Worm (Caenorhabditis elegans): ENCODE measurements around the gene thoc-2.

The thoc-2 gene

DNA sequence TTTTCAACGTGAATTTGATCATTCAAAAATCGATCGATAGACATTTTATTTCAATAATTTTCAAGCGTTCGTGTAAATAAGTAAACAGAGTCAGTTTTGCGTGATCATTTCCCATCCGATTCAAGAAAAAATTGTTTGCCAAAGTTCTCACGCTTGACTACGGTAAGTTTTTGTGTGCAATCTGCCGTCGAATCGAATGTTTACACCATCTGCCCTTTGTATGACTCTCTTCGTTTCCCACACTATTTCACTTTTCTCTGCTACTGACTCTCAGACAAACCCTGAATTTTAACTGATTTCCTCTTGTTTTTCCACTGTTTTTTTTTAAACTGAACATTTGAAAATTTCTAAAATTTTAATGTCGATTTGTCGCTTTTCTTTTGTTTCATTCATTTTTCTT lies 23.1 kb upstream of the thoc-2 start (continued):
- peak; percentile 87 for TF ChIP-seq mes-2 (tag; optimal IDR thresholded peaks at IDR 0.05; ENCODE audit: poor library complexity, severe bottlenecking)
- no peak for TF ChIP-seq tra-1 (GFP tag; IDR thresholded peaks at IDR 0.05)
- no peak for TF ChIP-seq F10B5.3 (tag; optimal IDR thresholded peaks at IDR 0.05)
- no peak for TF ChIP-seq ceh-28 (tag; optimal IDR thresholded peaks at IDR 0.05)
- TF ChIP-seq ceh-82 (tag; optimal IDR thresholded peaks at IDR 0.05) = no peak
- peak; percentile 63 for TF ChIP-seq rbr-2 (tag; optimal IDR thresholded peaks at IDR 0.05)
- TF ChIP-seq Y105C5A.15 (GFP tag; IDR thresholded peaks at IDR 0.05) = no peak
- no peak for TF ChIP-seq D1046.2 (GFP tag; IDR thresholded peaks at IDR 0.05)
- TF ChIP-seq dpl-1 (GFP tag; optimal IDR thresholded peaks at IDR 0.05) = peak; percentile 75
- TF ChIP-seq ceh-20 (GFP tag; IDR thresholded peaks at IDR 0.05) = 0 out of 2 replicates have a peak, but pooled peaks have one; percentile 33
- peak; percentile 37 for TF ChIP-seq ztf-7 (tag; optimal IDR thresholded peaks at IDR 0.05)
- TF ChIP-seq dmd-9 (GFP tag; IDR thresholded peaks at IDR 0.05) = no peak
- TF ChIP-seq ZK546.5 (tag; optimal IDR thresholded peaks at IDR 0.05) = peak in 1 of 2 experiments; percentile 14
- peak; percentile 38 for TF ChIP-seq nhr-10 (tag; optimal IDR thresholded peaks at IDR 0.05)
- peak in 1 of 2 experiments; percentile 38 for TF ChIP-seq unc-62 (GFP tag; optimal IDR thresholded peaks at IDR 0.05 in 1 of 2)
- no peak for TF ChIP-seq unc-62 (tag; optimal IDR thresholded peaks at IDR 0.05)
- TF ChIP-seq nhr-76 (tag; optimal IDR thresholded peaks at IDR 0.05) = no peak
- TF ChIP-seq daf-12 (tag; optimal IDR thresholded peaks at IDR 0.05) = no peak
- TF ChIP-seq T26A8.4 (GFP tag; IDR thresholded peaks at IDR 0.05) = peak; percentile 66
- TF ChIP-seq pha-4 (GFP tag; IDR thresholded peaks at IDR 0.05) = peak; percentile 65; the same call in 1 of the 2 replicates
- TF ChIP-seq pha-4 (tag; optimal IDR thresholded peaks at IDR 0.05) = peak; percentile 8
- TF ChIP-seq ces-1 (GFP tag; optimal IDR thresholded peaks at IDR 0.05) = no peak
- peak in 1 of 2 experiments; percentile 78 for TF ChIP-seq mdl-1 (tag; optimal IDR thresholded peaks at IDR 0.05)
- TF ChIP-seq daf-19 (GFP tag; conservative IDR thresholded peaks at IDR 0.05) = no peak
- peak; percentile 44 for TF ChIP-seq fkh-10 (GFP tag; optimal IDR thresholded peaks at IDR 0.05)
- 0 out of 2 replicates have a peak, but pooled peaks have one; percentile 51 for TF ChIP-seq lim-7 (GFP tag; IDR thresholded peaks at IDR 0.05)
- TF ChIP-seq nhr-77 (tag; optimal IDR thresholded peaks at IDR 0.05) = peak; percentile 60
- peak; percentile 6 for TF ChIP-seq nhr-48 (tag; optimal IDR thresholded peaks at IDR 0.05)
- peak; percentile 59 for TF ChIP-seq dve-1 (tag; optimal IDR thresholded peaks at IDR 0.05; ENCODE audit: insufficient read depth)
- TF ChIP-seq aha-1 (tag) = peak; percentile 99
- TF ChIP-seq lsy-2 (tag; optimal IDR thresholded peaks at IDR 0.05) = peak; percentile 93 to 98
- peak; percentile 71 for TF ChIP-seq lin-38 (GFP tag; IDR thresholded peaks at IDR 0.05)
- TF ChIP-seq madf-9 (GFP tag; conservative IDR thresholded peaks at IDR 0.05) = peak; percentile 58; the same call in 1 of the 2 replicates
- 0 out of 2 replicates have a peak, but pooled peaks have one; percentile 37 for TF ChIP-seq Y48G9A.11 (GFP tag; IDR thresholded peaks at IDR 0.05)
- peak; percentile 78 for TF ChIP-seq nhr-11 (tag; optimal IDR thresholded peaks at IDR 0.05)
- TF ChIP-seq ama-1 (optimal IDR thresholded peaks at IDR 0.05) = peak; percentile 25
- 0 out of 2 replicates have a peak, but pooled peaks have one; percentile 39 for TF ChIP-seq arid-1 (GFP tag; conservative IDR thresholded peaks at IDR 0.05)
- peak; percentile 69 for TF ChIP-seq dmd-6 (GFP tag; IDR thresholded peaks at IDR 0.05)
- TF ChIP-seq unc-39 (tag; optimal IDR thresholded peaks at IDR 0.05) = no peak
- peak in 1 of 2 experiments; percentile 57 for TF ChIP-seq hif-1 (tag; optimal IDR thresholded peaks at IDR 0.05)
- no peak for TF ChIP-seq mxl-2 (GFP tag; conservative IDR thresholded peaks at IDR 0.05)
- no peak for TF ChIP-seq ctbp-1 (GFP tag; IDR thresholded peaks at IDR 0.05)
- TF ChIP-seq ceh-32 (tag; optimal IDR thresholded peaks at IDR 0.05; ENCODE audit: poor library complexity) = no peak
- peak; percentile 81 for TF ChIP-seq hmg-1.1 (GFP tag; IDR thresholded peaks at IDR 0.05)

Measured in whole organism, L4 larva.